Worm (Caenorhabditis elegans) whole organism, L4/young adult: Measurements from ENCODE around the gene ZK1248.20.

Source experiments
- W03F9.2 ChIP-seq: fragments of 150-350 bp; optimal IDR thresholded peaks from 2 replicates; lab custom pipeline; 2014; ENCODE audit warnings: missing biosample characterization, missing genetic modification characterization
- dao-5 ChIP-seq: sonication (generic microtip); optimal IDR thresholded peaks from 2 replicates; lab custom pipeline; 2016; ENCODE audit warnings: missing genotype, missing genetic modification characterization, moderate library complexity, missing compliant biosample characterization
- him-1 ChIP-seq: sonication (generic microtip); optimal IDR thresholded peaks from 2 replicates; lab custom pipeline; 2016; ENCODE audit warnings: missing genotype, missing genetic modification reagents, missing genetic modification characterization, missing compliant biosample characterization

ZK1248.20 gene

DNA sequence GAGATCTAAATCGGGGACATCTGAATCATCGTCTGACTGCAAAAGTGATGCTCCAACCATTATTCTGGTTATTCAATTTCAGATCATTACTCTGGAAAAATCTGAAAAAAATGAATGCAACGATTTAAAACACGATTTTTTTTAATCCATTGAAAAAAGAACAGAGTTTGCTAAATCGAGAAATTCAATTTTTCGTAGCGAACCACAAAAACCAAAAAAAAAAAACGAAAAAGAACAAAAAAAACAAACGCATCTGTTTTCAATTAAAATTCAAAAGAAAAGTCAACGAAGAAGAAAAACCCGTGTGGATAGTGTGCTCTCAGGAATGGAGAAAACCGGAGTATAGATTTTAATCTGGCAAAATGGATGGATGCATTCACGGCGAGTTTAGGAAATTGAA, 41.9 kb downstream of the ZK1248.20 start, which contains the start of gene F55C12.4:
TSS of gene F55C12.4 (minus strand) at position 101 of the 400 bp plus-strand sequence.
- TF ChIP-seq him-1 (tag; lab: Kevin White, UChicago) (no peak), dao-5 (tag; lab: Kevin White, UChicago) (no peak)

DNA sequence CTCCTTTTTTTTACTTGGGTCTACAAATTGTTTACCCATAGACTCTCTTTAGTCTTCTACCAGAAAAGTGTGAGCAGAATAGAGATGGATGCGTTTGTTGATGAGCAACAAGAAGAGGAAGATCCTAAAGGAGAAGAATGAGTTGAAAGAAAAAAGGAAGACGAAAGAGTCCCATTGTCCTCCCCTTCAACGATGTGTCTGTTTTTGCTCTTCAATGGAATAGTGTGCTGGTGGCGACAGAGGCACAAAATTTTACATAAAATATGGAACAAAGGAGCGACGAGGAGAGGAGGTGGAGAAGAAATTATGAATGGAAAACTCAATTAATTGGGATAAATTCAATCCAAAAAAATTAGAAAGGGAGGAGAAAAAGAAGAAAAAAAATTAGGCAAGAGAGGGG, 44.2 kb downstream of the ZK1248.20 start:
- no peak for TF ChIP-seq dao-5 (tag; lab: Kevin White, UChicago)
- no peak for TF ChIP-seq him-1 (tag; lab: Kevin White, UChicago)
- no peak for TF ChIP-seq W03F9.2 (tag; lab: Kevin White, UChicago)

DNA sequence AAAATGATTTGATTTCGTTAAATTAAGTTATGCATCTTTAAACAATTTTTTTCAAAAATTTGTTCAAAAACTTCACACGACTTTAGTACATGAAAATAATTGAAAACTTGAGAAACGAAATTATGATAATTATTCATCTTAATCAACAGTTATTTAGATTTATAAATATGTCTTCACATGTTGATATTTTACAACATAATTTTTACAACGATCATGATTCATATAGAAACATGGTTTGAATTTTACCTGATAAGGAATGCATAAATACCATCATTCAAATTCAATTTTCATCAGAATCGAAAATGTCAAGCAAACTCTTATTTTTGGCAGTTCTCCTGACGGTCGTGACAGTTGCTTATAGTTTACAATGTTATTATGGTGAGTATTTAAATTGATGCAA, 47.4 kb downstream of the ZK1248.20 start, which contains the start of gene tag-234:
TSS of gene tag-234 (plus strand) at position 301 of the 400 bp plus-strand sequence.
- TF ChIP-seq him-1 (tag; lab: Kevin White, UChicago) (no peak), W03F9.2 (tag; lab: Kevin White, UChicago) (no peak), dao-5 (tag; lab: Kevin White, UChicago) (no peak)

DNA sequence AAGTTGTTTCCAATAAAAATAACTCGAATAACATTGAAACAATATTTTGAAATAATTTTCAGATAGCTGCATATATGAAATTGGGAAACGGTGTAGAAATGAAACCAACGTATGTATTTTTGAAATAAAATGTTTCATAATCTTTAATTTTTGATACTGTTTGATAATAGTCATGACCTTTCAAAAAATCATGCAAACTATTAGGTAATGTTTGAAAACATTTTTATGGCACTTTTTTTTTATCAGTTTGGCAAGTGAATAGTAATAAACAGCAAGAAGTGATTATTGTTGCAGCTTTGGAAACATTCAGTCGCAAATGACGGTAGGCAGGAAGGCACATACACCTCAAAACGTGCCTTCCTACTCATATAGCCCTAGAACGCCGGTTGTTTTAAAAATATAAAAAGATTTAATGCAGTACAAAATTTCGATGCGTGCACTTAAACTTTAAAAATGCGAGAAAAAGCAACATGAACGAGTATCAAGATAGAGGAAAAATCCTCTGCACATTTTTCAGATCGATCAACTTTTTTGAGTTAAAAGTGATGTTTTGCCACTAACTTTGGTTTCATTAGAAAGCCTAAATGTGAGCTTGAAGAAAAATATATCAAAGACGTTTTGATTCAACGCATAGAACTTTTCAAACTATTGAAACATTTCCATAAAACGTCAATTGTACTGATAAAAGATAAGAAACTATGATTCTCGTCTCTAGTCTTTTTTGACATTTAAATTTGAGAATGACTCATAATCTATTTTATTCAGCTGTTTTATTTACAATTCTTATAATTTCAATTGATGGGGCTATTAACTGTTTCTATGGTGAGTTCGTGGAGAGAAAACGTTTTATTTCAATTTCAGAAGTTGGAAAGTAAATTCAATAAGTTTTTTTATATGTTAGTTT, 49.2 kb downstream of the ZK1248.20 start, which contains the start of gene F55C12.19:
TSS of gene F55C12.19 (plus strand) at position 735 of the 904 bp plus-strand sequence.
- TF ChIP-seq him-1 (tag; lab: Kevin White, UChicago): no peak
- no peak for TF ChIP-seq W03F9.2 (tag; lab: Kevin White, UChicago)
- no peak for TF ChIP-seq dao-5 (tag; lab: Kevin White, UChicago)
